Fruit fly (Drosophila melanogaster): ENCODE results near the gene hbt.

hbt gene

dm6 chr2L:13368940-13369339, 38.0 kb upstream of the hbt start, which contains the start of gene CG31855:
Gene CG31855, plus strand, starts transcription at chr2L:13369204.
- no peak for TF ChIP-seq kay (GFP tag; ENCODE audit: borderline replicate concordance)
- no peak for TF ChIP-seq cnc (optimal IDR thresholded peaks at IDR 0.05)
- peak; percentile 96 for TF ChIP-seq Crg-1 (GFP tag; optimal IDR thresholded peaks at IDR 0.05)
- peak; percentile 75 for TF ChIP-seq Clk (GFP tag; optimal IDR thresholded peaks at IDR 0.05)
- TF ChIP-seq bab1 (GFP tag; optimal IDR thresholded peaks at IDR 0.05), result peak; percentile 94
- peak; percentile 80 for TF ChIP-seq toe (GFP tag; optimal IDR thresholded peaks at IDR 0.05)
- peak; percentile 80 for TF ChIP-seq Hr96 (GFP tag; optimal IDR thresholded peaks at IDR 0.05)
- peak; percentile 92 for TF ChIP-seq CG33017 (tag; optimal IDR thresholded peaks at IDR 0.05)
- peak; percentile 93 for TF ChIP-seq CG12768 (GFP tag; optimal IDR thresholded peaks at IDR 0.05)
- TF ChIP-seq CG14711 (tag; optimal IDR thresholded peaks at IDR 0.05), result peak; percentile 82
- TF ChIP-seq Mnt (GFP tag; optimal IDR thresholded peaks at IDR 0.05), result peak; percentile 92
- peak; percentile 84 for TF ChIP-seq pad (GFP tag; optimal IDR thresholded peaks at IDR 0.05)
- TF ChIP-seq tj (GFP tag; optimal IDR thresholded peaks at IDR 0.05), result peak; percentile 50
- TF ChIP-seq CG11617 (GFP tag; optimal IDR thresholded peaks at IDR 0.05), result peak; percentile 85
- TF ChIP-seq CG7101 (tag; optimal IDR thresholded peaks at IDR 0.05), result peak; percentile 93
- peak; percentile 96 for TF ChIP-seq CG1620 (GFP tag; optimal IDR thresholded peaks at IDR 0.05)
- peak; percentile 75 for TF ChIP-seq ovo (GFP tag; optimal IDR thresholded peaks at IDR 0.05)
- TF ChIP-seq cic (GFP tag; optimal IDR thresholded peaks at IDR 0.05), result peak; percentile 78
- TF ChIP-seq CG5204 (GFP tag; optimal IDR thresholded peaks at IDR 0.05), result peak; percentile 86
- TF ChIP-seq CG7045 (GFP tag; optimal IDR thresholded peaks at IDR 0.05), result peak; percentile 83

- TF ChIP-seq bab1 (GFP tag; optimal IDR thresholded peaks at IDR 0.05) (peak; percentile 47), kay (GFP tag; ENCODE audit: borderline replicate concordance) (no peak), Clk (GFP tag; optimal IDR thresholded peaks at IDR 0.05) (no peak), CG33017 (tag; optimal IDR thresholded peaks at IDR 0.05) (peak; percentile 26), toe (GFP tag; optimal IDR thresholded peaks at IDR 0.05) (no peak), CG14711 (tag; optimal IDR thresholded peaks at IDR 0.05) (no peak), CG7101 (tag; optimal IDR thresholded peaks at IDR 0.05) (peak; percentile 34), cic (GFP tag; optimal IDR thresholded peaks at IDR 0.05) (peak; percentile 22), Mnt (GFP tag; optimal IDR thresholded peaks at IDR 0.05) (peak; percentile 30)
Measured at dm6 chr2L:13367378-13367777, 36.5 kb upstream of the hbt start, which contains the start of gene Tap42. Gene Tap42, plus strand, starts transcription at chr2L:13367617.

dm6 chr2L:13366109-13366747, 35.3 kb upstream of the hbt start, which contains the start of the genes Nnp-1 and Grx3:
Gene Nnp-1, minus strand, starts transcription at chr2L:13366189.
Gene Grx3, plus strand, starts transcription at chr2L:13366447.
- TF ChIP-seq CG1620 (GFP tag; optimal IDR thresholded peaks at IDR 0.05) (peak; percentile 48), pad (GFP tag; optimal IDR thresholded peaks at IDR 0.05) (peak; percentile 54), Crg-1 (GFP tag; optimal IDR thresholded peaks at IDR 0.05) (peak; percentile 40), CG33017 (tag; optimal IDR thresholded peaks at IDR 0.05) (peak; percentile 68), bab1 (GFP tag; optimal IDR thresholded peaks at IDR 0.05) (peak; percentile 80), cic (GFP tag; optimal IDR thresholded peaks at IDR 0.05) (peak; percentile 43), CG11617 (GFP tag; optimal IDR thresholded peaks at IDR 0.05) (peak; percentile 68), CG7045 (GFP tag; optimal IDR thresholded peaks at IDR 0.05) (peak; percentile 72), CG14711 (tag; optimal IDR thresholded peaks at IDR 0.05) (peak; percentile 87), Hr96 (GFP tag; optimal IDR thresholded peaks at IDR 0.05) (no peak), ovo (GFP tag; optimal IDR thresholded peaks at IDR 0.05) (peak; percentile 45), Mnt (GFP tag; optimal IDR thresholded peaks at IDR 0.05) (peak; percentile 98), toe (GFP tag; optimal IDR thresholded peaks at IDR 0.05) (peak; percentile 54), CG7101 (tag; optimal IDR thresholded peaks at IDR 0.05) (peak; percentile 78), CG5204 (GFP tag; optimal IDR thresholded peaks at IDR 0.05) (peak; percentile 16), kay (GFP tag; ENCODE audit: borderline replicate concordance) (no peak), tj (GFP tag; optimal IDR thresholded peaks at IDR 0.05) (peak; percentile 98), cnc (optimal IDR thresholded peaks at IDR 0.05) (no peak), Clk (GFP tag; optimal IDR thresholded peaks at IDR 0.05) (no peak), CG12768 (GFP tag; optimal IDR thresholded peaks at IDR 0.05) (peak; percentile 48)

dm6 chr2L:13362953-13363352, 32.0 kb upstream of the hbt start:
- TF ChIP-seq kay (GFP tag; ENCODE audit: borderline replicate concordance), result peak; percentile 52
- TF ChIP-seq CG7101 (tag; optimal IDR thresholded peaks at IDR 0.05), result no peak
- TF ChIP-seq CG12768 (GFP tag; optimal IDR thresholded peaks at IDR 0.05), result no peak
- no peak for TF ChIP-seq Mnt (GFP tag; optimal IDR thresholded peaks at IDR 0.05)
- TF ChIP-seq Crg-1 (GFP tag; optimal IDR thresholded peaks at IDR 0.05), result no peak

- TF ChIP-seq CG33017 (tag; optimal IDR thresholded peaks at IDR 0.05) (no peak), CG11617 (GFP tag; optimal IDR thresholded peaks at IDR 0.05) (no peak), cnc (optimal IDR thresholded peaks at IDR 0.05) (no peak), tj (GFP tag; optimal IDR thresholded peaks at IDR 0.05) (no peak), bab1 (GFP tag; optimal IDR thresholded peaks at IDR 0.05) (no peak), CG7101 (tag; optimal IDR thresholded peaks at IDR 0.05) (no peak), Hr96 (GFP tag; optimal IDR thresholded peaks at IDR 0.05) (no peak), CG14711 (tag; optimal IDR thresholded peaks at IDR 0.05) (no peak), Crg-1 (GFP tag; optimal IDR thresholded peaks at IDR 0.05) (no peak), CG5204 (GFP tag; optimal IDR thresholded peaks at IDR 0.05) (no peak), CG12768 (GFP tag; optimal IDR thresholded peaks at IDR 0.05) (no peak), kay (GFP tag; ENCODE audit: borderline replicate concordance) (no peak), ovo (GFP tag; optimal IDR thresholded peaks at IDR 0.05) (no peak), Clk (GFP tag; optimal IDR thresholded peaks at IDR 0.05) (no peak), pad (GFP tag; optimal IDR thresholded peaks at IDR 0.05) (no peak)
Measured at dm6 chr2L:13361465-13361864, 30.5 kb upstream of the hbt start, which contains the start of gene CG9377. Gene CG9377, minus strand, starts transcription at chr2L:13361565.
